Worm (Caenorhabditis elegans) whole organism, young adult: ENCODE data around the gene F23B2.10.

ENCODE experiments used
- F37B4.10 ChIP-seq: fragments of 200-800 bp; sonication (Bioruptor generic); IDR thresholded peaks from 2 replicates; pipeline ENCODE4 v1.3.6; 2022; ENCODE audit warnings: missing genetic modification characterization, missing compliant biosample characterization
- ztf-18 ChIP-seq: sonication (generic microtip); optimal IDR thresholded peaks from 2 replicates; lab custom pipeline; 2016; ENCODE audit warnings: missing genotype, mild to moderate bottlenecking, missing genetic modification characterization, missing compliant biosample characterization

DNA sequence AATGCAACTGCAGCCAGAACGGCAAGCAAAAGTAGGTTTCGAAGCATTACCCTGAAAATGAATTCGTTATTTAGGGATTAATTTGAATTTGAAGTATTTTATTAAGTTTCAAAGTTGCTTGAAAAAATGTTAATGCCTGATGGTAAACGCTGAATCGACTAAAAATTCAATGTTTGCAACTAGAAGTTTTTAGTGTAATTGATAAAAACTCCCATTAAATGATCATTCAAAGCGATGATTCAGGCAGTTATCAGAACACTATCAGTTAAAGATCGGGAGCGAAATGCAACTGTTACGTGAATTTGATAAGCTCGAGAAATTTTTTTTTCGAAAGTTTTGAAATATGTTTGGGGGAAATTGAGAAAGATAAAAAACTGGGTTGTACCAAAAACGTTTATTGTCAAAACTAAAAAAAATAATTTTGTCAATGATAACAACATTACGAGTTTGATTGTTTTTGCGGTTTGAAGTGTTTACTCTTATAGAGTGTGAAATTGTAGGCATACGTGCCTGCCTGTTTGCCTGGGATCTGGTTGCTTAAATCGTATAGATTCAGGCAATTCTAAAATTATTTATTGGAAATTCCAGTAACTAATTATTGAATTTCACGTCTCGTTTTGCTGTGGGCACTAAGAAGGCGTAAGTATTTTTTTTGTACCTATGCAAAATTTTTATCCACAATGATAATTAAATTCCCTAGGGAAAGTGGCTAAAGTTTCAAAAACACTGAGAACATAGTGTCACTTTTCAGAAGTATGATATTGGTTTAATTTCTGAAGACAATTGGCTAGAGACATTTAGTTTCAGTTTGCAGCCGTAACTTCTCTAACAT, 5.0 kb upstream of the F23B2.10 start, which contains the start of gene pcp-3:
- TF ChIP-seq F37B4.10 (GFP tag; lab: Robert Waterston, UW): no peak
- TF ChIP-seq ztf-18 (tag; lab: Kevin White, UChicago): no peak
